Fruit fly (Drosophila melanogaster) whole organism, embryonic: ENCODE measurements around the gene ZIPIC.

Source experiments
- Blimp-1 ChIP-seq: fragments of 200-800 bp; sonication (Bioruptor generic); optimal IDR thresholded peaks from 3 replicates; lab custom pipeline; 2018; ENCODE audit warnings: missing biosample characterization, missing genetic modification characterization, mild to moderate bottlenecking, moderate library complexity, missing genetic modification reagents
- Bteb2 ChIP-seq: fragments of 200-800 bp; sonication (Bioruptor generic); optimal IDR thresholded peaks from 2 replicates; lab custom pipeline; 2016; ENCODE audit warnings: missing biosample characterization, missing genetic modification characterization
- C15 ChIP-seq: fragments of 200-800 bp; sonication (Bioruptor generic); IDR thresholded peaks from 3 replicates; pipeline ENCODE4 v1.3.6; 2022; ENCODE audit warnings: missing biosample characterization, missing genetic modification characterization
- CG10565 ChIP-seq: fragments of 200-800 bp; sonication (Bioruptor generic); optimal IDR thresholded peaks from 3 replicates; lab custom pipeline; 2016; ENCODE audit warnings: missing biosample characterization, mild to moderate bottlenecking, missing genetic modification characterization
- CG12104 ChIP-seq: fragments of 200-800 bp; sonication (Bioruptor generic); optimal IDR thresholded peaks from 3 replicates; lab custom pipeline; 2016; ENCODE audit warnings: missing biosample characterization, missing genetic modification characterization
- CG12155 ChIP-seq: fragments of 200-800 bp; sonication (Bioruptor generic); optimal IDR thresholded peaks from 3 replicates; lab custom pipeline; 2016; ENCODE audit warnings: missing biosample characterization, missing genetic modification characterization
- CG12219 ChIP-seq: fragments of 200-800 bp; sonication (Bioruptor generic); optimal IDR thresholded peaks from 3 replicates; lab custom pipeline; 2018; ENCODE audit warnings: missing biosample characterization, mild to moderate bottlenecking, missing genetic modification characterization
- CG13296 ChIP-seq: fragments of 200-800 bp; sonication (Bioruptor generic); optimal IDR thresholded peaks from 3 replicates; lab custom pipeline; 2018; ENCODE audit warnings: missing biosample characterization, mild to moderate bottlenecking, missing genetic modification characterization
- CG13775 ChIP-seq: fragments of 200-800 bp; sonication (Bioruptor generic); optimal IDR thresholded peaks from 3 replicates; lab custom pipeline; 2017; ENCODE audit warnings: missing biosample characterization, mild to moderate bottlenecking, missing genetic modification characterization
- CG14050 ChIP-seq: fragments of 200-800 bp; sonication (Bioruptor generic); IDR thresholded peaks from 3 replicates; pipeline ENCODE4 v1.3.6; 2022; ENCODE audit warnings: missing biosample characterization, missing genetic modification characterization
- CG16815 ChIP-seq: fragments of 200-800 bp; sonication (Bioruptor generic); optimal IDR thresholded peaks from 3 replicates; lab custom pipeline; 2017; ENCODE audit warnings: missing biosample characterization, mild to moderate bottlenecking, missing genetic modification characterization
- CG17568 ChIP-seq: fragments of 200-800 bp; sonication (Bioruptor generic); optimal IDR thresholded peaks from 2 replicates; lab custom pipeline; 2018; ENCODE audit warnings: missing biosample characterization, mild to moderate bottlenecking, missing genetic modification characterization, moderate library complexity
- CG2889 ChIP-seq: fragments of 200-800 bp; sonication (Bioruptor generic); IDR thresholded peaks from 3 replicates; pipeline ENCODE4 v1.3.6; 2022; ENCODE audit warnings: missing biosample characterization, missing genetic modification characterization
- CG31224 ChIP-seq: fragments of 200-800 bp; sonication (Bioruptor generic); IDR thresholded peaks from 2 replicates; pipeline ENCODE4 v1.3.6; 2022; ENCODE audit warnings: missing biosample characterization, missing genetic modification characterization
- CG34376 ChIP-seq: fragments of 200-800 bp; sonication (Bioruptor generic); optimal IDR thresholded peaks from 2 replicates; lab custom pipeline; 2018; ENCODE audit warnings: missing biosample characterization, mild to moderate bottlenecking, missing genetic modification characterization
- CG34422 ChIP-seq: fragments of 200-800 bp; sonication (Bioruptor generic); IDR thresholded peaks from 3 replicates; pipeline ENCODE4 v1.3.6; 2022; ENCODE audit warnings: missing biosample characterization, missing genetic modification characterization
- CG7357 ChIP-seq: fragments of 200-800 bp; sonication (Bioruptor generic); IDR thresholded peaks from 3 replicates; pipeline ENCODE4 v1.3.6; 2022; ENCODE audit warnings: missing biosample characterization, missing genetic modification characterization
- CG7556 ChIP-seq: fragments of 200-800 bp; sonication (Bioruptor generic); optimal IDR thresholded peaks from 2 replicates; lab custom pipeline; 2017; ENCODE audit warnings: missing biosample characterization, mild to moderate bottlenecking, missing genetic modification characterization
- CG7987 ChIP-seq: fragments of 200-800 bp; sonication (Bioruptor generic); optimal IDR thresholded peaks from 2 replicates; lab custom pipeline; 2018; ENCODE audit warnings: missing biosample characterization, mild to moderate bottlenecking, missing genetic modification characterization, moderate library complexity
- CG9215 ChIP-seq: fragments of 200-800 bp; sonication (Bioruptor generic); IDR thresholded peaks from 2 replicates; pipeline ENCODE4 v1.3.6; 2022; ENCODE audit warnings: missing biosample characterization, missing genetic modification characterization
- CG9817 ChIP-seq: fragments of 200-800 bp; sonication (Bioruptor generic); optimal IDR thresholded peaks from 2 replicates; lab custom pipeline; 2018; ENCODE audit warnings: missing biosample characterization, mild to moderate bottlenecking, missing genetic modification characterization, moderate library complexity
- CHES-1-like ChIP-seq: fragments of 200-800 bp; sonication (Bioruptor generic); optimal IDR thresholded peaks from 2 replicates; lab custom pipeline; 2016; ENCODE audit warnings: missing biosample characterization, missing genetic modification characterization
- CoRest ChIP-seq: fragments of 200-800 bp; sonication (Bioruptor generic); optimal IDR thresholded peaks from 3 replicates; lab custom pipeline; 2018; ENCODE audit warnings: missing biosample characterization, mild to moderate bottlenecking, missing genetic modification characterization, moderate library complexity
- Dp ChIP-seq: fragments of 200-800 bp; sonication (Bioruptor generic); optimal IDR thresholded peaks from 2 replicates; lab custom pipeline; 2018; ENCODE audit warnings: missing biosample characterization, mild to moderate bottlenecking, missing genetic modification characterization, moderate library complexity
- ERR ChIP-seq: fragments of 200-800 bp; sonication (Bioruptor generic); optimal IDR thresholded peaks from 2 replicates; lab custom pipeline; 2016; ENCODE audit warnings: missing biosample characterization, missing genetic modification characterization
- Fer3 ChIP-seq: fragments of 200-800 bp; sonication (Bioruptor generic); optimal IDR thresholded peaks from 2 replicates; lab custom pipeline; 2018; ENCODE audit warnings: missing biosample characterization, mild to moderate bottlenecking, missing genetic modification characterization, moderate library complexity
- HmgD ChIP-seq: fragments of 200-800 bp; sonication (Bioruptor generic); optimal IDR thresholded peaks from 3 replicates; lab custom pipeline; 2016; ENCODE audit warnings: missing biosample characterization, missing genetic modification characterization
- Hmx ChIP-seq: fragments of 200-800 bp; sonication (Bioruptor generic); optimal IDR thresholded peaks from 2 replicates; lab custom pipeline; 2016; ENCODE audit warnings: missing biosample characterization, missing genetic modification characterization
- Hr51 ChIP-seq, 2 experiments: fragments of 200-800 bp; sonication (Bioruptor generic); optimal IDR thresholded peaks; 2 replicates in 1 of 2; 3 replicates in 1 of 2; lab custom pipeline; 2016 to 2018; ENCODE audit warnings: missing biosample characterization in 2 of 2, missing genetic modification characterization in 2 of 2, mild to moderate bottlenecking in 1 of 2, moderate library complexity in 1 of 2
- Hsf ChIP-seq: fragments of 200-800 bp; sonication (Bioruptor generic); optimal IDR thresholded peaks from 3 replicates; lab custom pipeline; 2016; ENCODE audit warnings: missing biosample characterization, missing genetic modification characterization
- MESR4 ChIP-seq: fragments of 200-800 bp; sonication (Bioruptor generic); optimal IDR thresholded peaks from 2 replicates; lab custom pipeline; 2018; ENCODE audit warnings: missing biosample characterization, mild to moderate bottlenecking, missing genetic modification characterization, moderate library complexity
- Myb ChIP-seq: fragments of 200-800 bp; sonication (Bioruptor generic); optimal IDR thresholded peaks from 2 replicates; lab custom pipeline; 2016; ENCODE audit warnings: missing biosample characterization, missing genetic modification characterization
- NC2β ChIP-seq: fragments of 200-800 bp; sonication (Bioruptor generic); optimal IDR thresholded peaks from 2 replicates; lab custom pipeline; 2016; ENCODE audit warnings: missing biosample characterization, missing genetic modification characterization
- Poxn ChIP-seq: fragments of 200-800 bp; sonication (Bioruptor generic); IDR thresholded peaks from 2 replicates; pipeline ENCODE4 v1.3.6; 2022; ENCODE audit warnings: missing biosample characterization, missing genetic modification characterization
- Ravus ChIP-seq: fragments of 200-800 bp; sonication (Bioruptor generic); IDR thresholded peaks from 2 replicates; pipeline ENCODE4 v1.3.6; 2022; ENCODE audit warnings: missing biosample characterization, missing genetic modification characterization
- Six4 ChIP-seq: fragments of 200-800 bp; sonication (Bioruptor generic); optimal IDR thresholded peaks from 2 replicates; lab custom pipeline; 2016; ENCODE audit warnings: missing biosample characterization, missing genetic modification characterization
- Sox100B ChIP-seq: fragments of 200-800 bp; sonication (Bioruptor generic); optimal IDR thresholded peaks from 3 replicates; lab custom pipeline; 2018; ENCODE audit warnings: missing biosample characterization, mild to moderate bottlenecking, missing genetic modification characterization
- aop ChIP-seq: fragments of 200-800 bp; sonication (Bioruptor generic); IDR thresholded peaks from 2 replicates; pipeline ENCODE4 v1.3.6; 2022; ENCODE audit warnings: missing biosample characterization, missing genetic modification characterization
- chinmo ChIP-seq: fragments of 200-800 bp; sonication (Bioruptor generic); IDR thresholded peaks from 4 replicates; pipeline ENCODE4 v1.3.6; 2022; ENCODE audit warnings: missing biosample characterization, missing genetic modification characterization; ENCODE audit not compliant: partially characterized antibody
- crp ChIP-seq, 2 experiments: fragments of 200-800 bp; sonication (Bioruptor generic); optimal IDR thresholded peaks; 2 replicates in 1 of 2; 3 replicates in 1 of 2; lab custom pipeline; 2017; ENCODE audit warnings: missing biosample characterization in 2 of 2, missing genetic modification characterization in 2 of 2, mild to moderate bottlenecking in 1 of 2, moderate library complexity in 1 of 2
- en ChIP-seq: fragments of 200-800 bp; sonication (Bioruptor generic); optimal IDR thresholded peaks from 2 replicates; lab custom pipeline; 2016; ENCODE audit warnings: missing biosample characterization, missing genetic modification characterization
- fd3F ChIP-seq: fragments of 200-800 bp; sonication (Bioruptor generic); optimal IDR thresholded peaks from 2 replicates; lab custom pipeline; 2018; ENCODE audit warnings: missing biosample characterization, mild to moderate bottlenecking, missing genetic modification characterization, moderate library complexity
- gfzf ChIP-seq: fragments of 200-800 bp; sonication (Bioruptor generic); optimal IDR thresholded peaks from 2 replicates; lab custom pipeline; 2016; ENCODE audit warnings: missing biosample characterization, mild to moderate bottlenecking, missing genetic modification characterization, moderate library complexity
- ind ChIP-seq: fragments of 200-800 bp; sonication (Bioruptor generic); optimal IDR thresholded peaks from 3 replicates; lab custom pipeline; 2016; ENCODE audit warnings: missing biosample characterization, missing genetic modification characterization
- jing ChIP-seq: fragments of 200-800 bp; sonication (Bioruptor generic); optimal IDR thresholded peaks from 2 replicates; lab custom pipeline; 2018; ENCODE audit warnings: missing biosample characterization, mild to moderate bottlenecking, missing genetic modification characterization
- lab ChIP-seq: fragments of 200-800 bp; sonication (Bioruptor generic); optimal IDR thresholded peaks from 3 replicates; lab custom pipeline; 2017; ENCODE audit warnings: missing biosample characterization, missing genetic modification characterization, mild to moderate bottlenecking, moderate library complexity, missing genetic modification reagents
- pzg ChIP-seq: fragments of 200-800 bp; sonication (Bioruptor generic); optimal IDR thresholded peaks from 3 replicates; lab custom pipeline; 2018; ENCODE audit warnings: missing biosample characterization, mild to moderate bottlenecking, missing genetic modification characterization, moderate library complexity
- sens-2 ChIP-seq: fragments of 200-800 bp; sonication (Bioruptor generic); IDR thresholded peaks from 2 replicates; pipeline ENCODE4 v1.3.6; 2022; ENCODE audit warnings: missing biosample characterization, missing genetic modification characterization
- slou ChIP-seq: fragments of 200-800 bp; sonication (Bioruptor generic); optimal IDR thresholded peaks from 3 replicates; lab custom pipeline; 2016; ENCODE audit warnings: missing biosample characterization, missing genetic modification characterization
- sqz ChIP-seq: fragments of 200-800 bp; sonication (Bioruptor generic); optimal IDR thresholded peaks from 3 replicates; lab custom pipeline; 2018; ENCODE audit warnings: missing biosample characterization, mild to moderate bottlenecking, missing genetic modification characterization
- tup ChIP-seq: fragments of 200-800 bp; sonication (Bioruptor generic); optimal IDR thresholded peaks from 2 replicates; lab custom pipeline; 2016; ENCODE audit warnings: missing biosample characterization, mild to moderate bottlenecking, missing genetic modification characterization, moderate library complexity

Gene ZIPIC

DNA sequence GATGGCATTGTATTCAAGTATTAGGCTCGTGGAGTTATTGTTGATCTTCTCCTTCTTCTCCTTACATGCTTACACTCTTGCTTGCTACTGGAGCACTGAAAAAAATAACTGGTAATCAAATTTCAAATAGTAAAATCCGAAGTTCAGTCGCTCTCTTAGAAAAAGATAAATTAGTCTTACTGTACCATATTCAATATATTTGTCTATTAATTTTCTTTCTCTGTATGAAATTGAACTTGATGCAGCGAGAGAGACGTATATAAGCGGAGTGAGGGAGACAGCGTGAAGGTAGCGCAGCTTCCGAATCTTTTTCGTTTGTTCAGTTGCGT is 24.4 kb upstream of the ZIPIC start (continued):
- peak; percentile 72 for TF ChIP-seq Ravus (GFP tag; lab: Robert Waterston, UW)
- peak; percentile 60; the same call in 2 of the 3 replicates for TF ChIP-seq C15
- TF ChIP-seq Poxn (GFP tag; lab: Robert Waterston, UW), result no peak
- peak; percentile 50 for TF ChIP-seq NC2β (GFP tag; lab: Kevin White, UChicago)
- TF ChIP-seq gfzf (GFP tag; lab: Kevin White, UChicago), result no peak
- TF ChIP-seq CG7987, result peak; percentile 80
- peak; percentile 70 for TF ChIP-seq CoRest
- TF ChIP-seq Bteb2 (GFP tag; lab: Kevin White, UChicago), result peak; percentile 17
- TF ChIP-seq tup (GFP tag; lab: Kevin White, UChicago), result peak; percentile 71
- TF ChIP-seq CG7556 (GFP tag; lab: Kevin White, UChicago), result peak; percentile 81
- TF ChIP-seq CG17568, result peak; percentile 37
- TF ChIP-seq lab (GFP tag; lab: Kevin White, UChicago), result peak; percentile 92
- peak; percentile 71 for TF ChIP-seq CG31224
- TF ChIP-seq CG34376 (GFP tag; lab: Kevin White, UChicago), result peak; percentile 37
- TF ChIP-seq Myb (GFP tag; lab: Kevin White, UChicago), result peak; percentile 60
- peak; percentile 43 for TF ChIP-seq CHES-1-like (GFP tag; lab: Kevin White, UChicago)
- TF ChIP-seq CG13296, result peak; percentile 85
- peak; percentile 87 for TF ChIP-seq Fer3
- TF ChIP-seq fd3F (GFP tag; lab: Kevin White, UChicago), result peak; percentile 52
- peak; percentile 26 to 83 for TF ChIP-seq Hr51 (GFP tag; optimal IDR thresholded peaks at IDR 0.05; lab: Kevin White, UChicago)
- no peak for TF ChIP-seq MESR4 (GFP tag; lab: Kevin White, UChicago)
- peak; percentile 75 for TF ChIP-seq sqz (GFP tag; lab: Kevin White, UChicago)
- peak; percentile 79; the same call in 2 of the 3 replicates for TF ChIP-seq CG2889
- TF ChIP-seq CG13775 (GFP tag; lab: Kevin White, UChicago), result peak; percentile 33
- peak; percentile 58 for TF ChIP-seq HmgD (GFP tag; lab: Kevin White, UChicago)
- peak; percentile 95 for TF ChIP-seq Blimp-1 (GFP tag; lab: Kevin White, UChicago)
- TF ChIP-seq CG14050 (GFP tag; lab: Robert Waterston, UW), result peak; percentile 91
- peak; percentile 94 for TF ChIP-seq Six4 (GFP tag; lab: Kevin White, UChicago)
- TF ChIP-seq CG9215 (GFP tag; lab: Robert Waterston, UW), result peak; percentile 57
- peak; percentile 64 for TF ChIP-seq CG12219 (GFP tag; lab: Kevin White, UChicago)
- no peak for TF ChIP-seq Dp (GFP tag; lab: Kevin White, UChicago)
- peak; percentile 79 for TF ChIP-seq CG9817
- TF ChIP-seq CG34422 (GFP tag; lab: Robert Waterston, UW), result peak; percentile 95
- peak; percentile 91 for TF ChIP-seq Sox100B (GFP tag; lab: Kevin White, UChicago)
- peak; percentile 93 for TF ChIP-seq ind (GFP tag; lab: Kevin White, UChicago)
- TF ChIP-seq ERR (GFP tag; lab: Kevin White, UChicago), result peak; percentile 77
- TF ChIP-seq slou (GFP tag; lab: Kevin White, UChicago), result peak; percentile 63
- peak in 1 of 2 experiments; percentile 2 for TF ChIP-seq crp (GFP tag; optimal IDR thresholded peaks at IDR 0.05; lab: Kevin White, UChicago)
- no peak for TF ChIP-seq chinmo (GFP tag; lab: Robert Waterston, UW)
- TF ChIP-seq sens-2 (GFP tag; lab: Robert Waterston, UW), result peak; percentile 89
- TF ChIP-seq CG12155 (GFP tag; lab: Kevin White, UChicago), result peak; percentile 52
- peak; percentile 59 for TF ChIP-seq jing (GFP tag; lab: Kevin White, UChicago)
- TF ChIP-seq en (GFP tag; lab: Kevin White, UChicago), result peak; percentile 72
- TF ChIP-seq CG7357 (GFP tag; lab: Robert Waterston, UW), result peak; percentile 78
- TF ChIP-seq CG12104, result peak; percentile 81
- TF ChIP-seq Hmx (GFP tag; lab: Kevin White, UChicago), result peak; percentile 40
- TF ChIP-seq CG10565 (GFP tag; lab: Kevin White, UChicago), result peak; percentile 33
- no peak for TF ChIP-seq pzg (GFP tag; lab: Kevin White, UChicago)
- peak; percentile 81 for TF ChIP-seq Hsf
- peak; percentile 73 for TF ChIP-seq aop (GFP tag; lab: Robert Waterston, UW)
- TF ChIP-seq CG16815 (GFP tag; lab: Kevin White, UChicago), result peak; percentile 27
